Fruit fly (Drosophila melanogaster) whole organism, prepupa: ENCODE measurements around the gene Set8.

Experiments
- Blimp-1 ChIP-seq: fragments of 200-800 bp; sonication (Bioruptor generic); optimal IDR thresholded peaks from 3 replicates; lab custom pipeline; 2017; ENCODE audit warnings: missing biosample characterization, missing genetic modification characterization, mild to moderate bottlenecking, moderate library complexity, missing genetic modification reagents
- CG10631 ChIP-seq: fragments of 200-800 bp; sonication (Bioruptor generic); optimal IDR thresholded peaks from 2 replicates; lab custom pipeline; 2016; ENCODE audit warnings: missing biosample characterization, missing genetic modification characterization
- CG10669 ChIP-seq: fragments of 200-800 bp; sonication (Bioruptor generic); optimal IDR thresholded peaks from 3 replicates; lab custom pipeline; 2018; ENCODE audit warnings: missing biosample characterization, mild to moderate bottlenecking, missing genetic modification characterization, moderate library complexity
- CG11294 ChIP-seq: fragments of 200-800 bp; sonication (Bioruptor generic); IDR thresholded peaks from 2 replicates; pipeline ENCODE4 v1.3.6; 2022; ENCODE audit warnings: missing biosample characterization, missing genetic modification characterization
- CG15336 ChIP-seq: fragments of 200-800 bp; sonication (Bioruptor generic); IDR thresholded peaks from 2 replicates; pipeline ENCODE4 v1.3.6; 2022; ENCODE audit warnings: missing biosample characterization, missing genetic modification characterization
- CG16779 ChIP-seq: fragments of 200-800 bp; sonication (Bioruptor generic); optimal IDR thresholded peaks from 3 replicates; lab custom pipeline; 2017; ENCODE audit warnings: missing biosample characterization, mild to moderate bottlenecking, missing genetic modification characterization
- CG31627 ChIP-seq: fragments of 200-800 bp; sonication (Bioruptor generic); optimal IDR thresholded peaks from 3 replicates; lab custom pipeline; 2016; ENCODE audit warnings: missing biosample characterization, missing genetic modification characterization
- CG32006 ChIP-seq: fragments of 200-800 bp; sonication (Bioruptor generic); optimal IDR thresholded peaks from 3 replicates; lab custom pipeline; 2017; ENCODE audit warnings: missing biosample characterization, mild to moderate bottlenecking, missing genetic modification characterization
- CG34406 ChIP-seq: fragments of 200-800 bp; sonication (Bioruptor generic); optimal IDR thresholded peaks from 3 replicates; lab custom pipeline; 2016; ENCODE audit warnings: missing biosample characterization, missing genetic modification characterization
- CG6163 ChIP-seq: fragments of 200-800 bp; sonication (Bioruptor generic); IDR thresholded peaks from 3 replicates; pipeline ENCODE4 v1.3.6; 2022; ENCODE audit warnings: missing biosample characterization, missing genetic modification characterization
- CG6792 ChIP-seq: fragments of 200-800 bp; sonication (Bioruptor generic); optimal IDR thresholded peaks from 3 replicates; lab custom pipeline; 2016; ENCODE audit warnings: missing biosample characterization, missing genetic modification characterization
- CG6808 ChIP-seq: fragments of 200-800 bp; sonication (Bioruptor generic); optimal IDR thresholded peaks from 3 replicates; lab custom pipeline; 2017; ENCODE audit warnings: missing biosample characterization, missing genetic modification characterization, mild to moderate bottlenecking, moderate library complexity, missing genetic modification reagents
- CG6854 ChIP-seq: fragments of 200-800 bp; sonication (Bioruptor generic); optimal IDR thresholded peaks from 2 replicates; lab custom pipeline; 2017; ENCODE audit warnings: missing biosample characterization, mild to moderate bottlenecking, missing genetic modification characterization
- CG7368 ChIP-seq: fragments of 200-800 bp; sonication (Bioruptor generic); optimal IDR thresholded peaks from 3 replicates; lab custom pipeline; 2016; ENCODE audit warnings: missing biosample characterization, missing genetic modification characterization
- CG8119 ChIP-seq: fragments of 200-800 bp; sonication (Bioruptor generic); IDR thresholded peaks from 3 replicates; pipeline ENCODE4 v1.3.6; 2022; ENCODE audit warnings: missing biosample characterization, missing genetic modification characterization
- CG9139 ChIP-seq: fragments of 200-800 bp; sonication (Bioruptor generic); optimal IDR thresholded peaks from 3 replicates; lab custom pipeline; 2017; ENCODE audit warnings: missing biosample characterization, mild to moderate bottlenecking, missing genetic modification characterization
- Eip78C ChIP-seq: fragments of 200-800 bp; sonication (Bioruptor generic); peaks from one replicate; lab custom pipeline; 2016; ENCODE audit warnings: missing biosample characterization, missing genetic modification characterization
- Eip93F ChIP-seq: fragments of 200-800 bp; sonication (Bioruptor generic); optimal IDR thresholded peaks from 2 replicates; lab custom pipeline; 2016; ENCODE audit warnings: missing biosample characterization, mild to moderate bottlenecking, missing genetic modification characterization
- Gug ChIP-seq: fragments of 200-800 bp; sonication (Bioruptor generic); IDR thresholded peaks from 2 replicates; pipeline ENCODE4 v1.3.6; 2022; ENCODE audit warnings: missing biosample characterization, missing genetic modification characterization
- Hr38 ChIP-seq: sonication (Bioruptor generic); optimal IDR thresholded peaks from 2 replicates; lab custom pipeline; 2016; ENCODE audit warnings: missing biosample characterization, missing genetic modification characterization
- Hr39 ChIP-seq: fragments of 200-800 bp; sonication (Bioruptor generic); optimal IDR thresholded peaks from 2 replicates; lab custom pipeline; 2016; ENCODE audit warnings: missing biosample characterization, missing genetic modification characterization
- Hr4 ChIP-seq: fragments of 200-800 bp; sonication (Bioruptor generic); optimal IDR thresholded peaks from 3 replicates; lab custom pipeline; 2016; ENCODE audit warnings: missing biosample characterization, missing genetic modification characterization
- Met ChIP-seq: fragments of 200-800 bp; sonication (Bioruptor generic); optimal IDR thresholded peaks from 3 replicates; lab custom pipeline; 2016; ENCODE audit warnings: missing biosample characterization, missing genetic modification characterization
- Smox ChIP-seq: fragments of 200-800 bp; sonication (Bioruptor generic); optimal IDR thresholded peaks from 3 replicates; lab custom pipeline; 2016; ENCODE audit warnings: missing biosample characterization, missing genetic modification characterization
- Sox102F ChIP-seq: fragments of 200-800 bp; sonication (Bioruptor generic); optimal IDR thresholded peaks from 2 replicates; lab custom pipeline; 2016; ENCODE audit warnings: missing biosample characterization, mild to moderate bottlenecking, missing genetic modification characterization
- Sox14 ChIP-seq: fragments of 200-800 bp; sonication (Bioruptor generic); optimal IDR thresholded peaks from 3 replicates; lab custom pipeline; 2016; ENCODE audit warnings: missing biosample characterization, missing genetic modification characterization
- Sox15 ChIP-seq: fragments of 200-800 bp; sonication (Bioruptor generic); optimal IDR thresholded peaks from 3 replicates; lab custom pipeline; 2016; ENCODE audit warnings: missing biosample characterization, missing genetic modification characterization
- cyc ChIP-seq: fragments of 200-800 bp; sonication (Bioruptor generic); optimal IDR thresholded peaks from 3 replicates; lab custom pipeline; 2016; ENCODE audit warnings: missing biosample characterization, missing genetic modification characterization
- eg ChIP-seq: fragments of 200-800 bp; sonication (Bioruptor generic); IDR thresholded peaks from 3 replicates; pipeline ENCODE4 v1.3.6; 2022; ENCODE audit warnings: missing biosample characterization, missing genetic modification characterization
- fkh ChIP-seq: fragments of 200-800 bp; sonication (Bioruptor generic); optimal IDR thresholded peaks from 3 replicates; lab custom pipeline; 2017; ENCODE audit warnings: missing biosample characterization, mild to moderate bottlenecking, missing genetic modification characterization, moderate library complexity
- lz ChIP-seq: fragments of 200-800 bp; sonication (Bioruptor generic); optimal IDR thresholded peaks from 3 replicates; lab custom pipeline; 2016; ENCODE audit warnings: missing biosample characterization, missing genetic modification characterization
- salr ChIP-seq, 2 experiments: fragments of 200-800 bp; sonication (Bioruptor generic); optimal IDR thresholded peaks; 3 replicates each; lab custom pipeline; 2016 to 2018; ENCODE audit warnings: missing biosample characterization in 2 of 2, missing genetic modification characterization in 2 of 2, mild to moderate bottlenecking in 1 of 2
- spab ChIP-seq: fragments of 200-800 bp; sonication (Bioruptor generic); optimal IDR thresholded peaks from 2 replicates; lab custom pipeline; 2017; ENCODE audit warnings: missing biosample characterization, mild to moderate bottlenecking, missing genetic modification characterization, missing genetic modification reagents
- ss ChIP-seq, 2 experiments: fragments of 200-800 bp; sonication (Bioruptor generic); optimal IDR thresholded peaks; 2 replicates in 1 of 2; 3 replicates in 1 of 2; lab custom pipeline; 2017 to 2018; ENCODE audit warnings: mild to moderate bottlenecking in 2 of 2, missing biosample characterization in 2 of 2, missing genetic modification characterization in 2 of 2, moderate library complexity in 1 of 2
- svp ChIP-seq: fragments of 200-800 bp; sonication (Bioruptor generic); peaks from one replicate; lab custom pipeline; 2016; ENCODE audit warnings: missing biosample characterization, missing genetic modification characterization
- vri ChIP-seq: fragments of 200-800 bp; sonication (Bioruptor generic); optimal IDR thresholded peaks from 3 replicates; lab custom pipeline; 2016; ENCODE audit warnings: missing biosample characterization, mild to moderate bottlenecking, missing genetic modification characterization

Set8 gene

dm6 chr3R:14292307-14292711, 23.5 kb upstream of the Set8 start (continued):
- TF ChIP-seq Smox (peak; percentile 43), vri (GFP tag; lab: Kevin White, UChicago) (no peak), spab (GFP tag; lab: Kevin White, UChicago) (peak; percentile 74), CG8119 (GFP tag; lab: Robert Waterston, UW) (peak; percentile 50; the same call in 1 of the 3 replicates), Sox102F (GFP tag; lab: Kevin White, UChicago) (peak; percentile 12), Blimp-1 (GFP tag; lab: Kevin White, UChicago) (no peak), CG11294 (no peak), Gug (GFP tag; lab: Robert Waterston, UW) (peak; percentile 22; the same call in 1 of the 2 replicates), Met (peak; percentile 58), CG15336 (GFP tag; lab: Robert Waterston, UW) (peak; percentile 41), CG16779 (no peak), ss (GFP tag; optimal IDR thresholded peaks at IDR 0.05; lab: Kevin White, UChicago) (no peak), CG10631 (peak; percentile 57), CG6163 (no peak), CG31627 (GFP tag; lab: Kevin White, UChicago) (peak; percentile 31), CG6854 (no peak), CG34406 (GFP tag; lab: Kevin White, UChicago) (peak; percentile 50), Hr39 (GFP tag; lab: Kevin White, UChicago) (peak; percentile 45), CG6808 (GFP tag; lab: Kevin White, UChicago) (peak; percentile 61), CG7368 (GFP tag; lab: Kevin White, UChicago) (no peak), CG10669 (GFP tag; lab: Kevin White, UChicago) (peak; percentile 49), Eip78C (GFP tag; lab: Kevin White, UChicago) (peak; percentile 91), Hr4 (GFP tag; lab: Kevin White, UChicago) (peak; percentile 66), CG6792 (GFP tag; lab: Kevin White, UChicago) (peak; percentile 34)

- TF ChIP-seq salr (GFP tag; optimal IDR thresholded peaks at IDR 0.05; lab: Kevin White, UChicago) (no peak), svp (GFP tag; lab: Kevin White, UChicago) (peak; percentile 52), Eip93F (GFP tag; lab: Kevin White, UChicago) (peak; percentile 82), vri (GFP tag; lab: Kevin White, UChicago) (peak; percentile 62), CG9139 (GFP tag; lab: Kevin White, UChicago) (no peak), Sox14 (GFP tag; lab: Kevin White, UChicago) (peak; percentile 14), Sox15 (GFP tag; lab: Kevin White, UChicago) (no peak)
Measured at dm6 chr3R:14294397-14295018, 21.3 kb upstream of the Set8 start.

dm6 chr3R:14296126-14296525, 19.7 kb upstream of the Set8 start:
- TF ChIP-seq Sox15 (GFP tag; lab: Kevin White, UChicago) (no peak), CG6792 (GFP tag; lab: Kevin White, UChicago) (no peak), Gug (GFP tag; lab: Robert Waterston, UW) (no peak), CG32006 (GFP tag; lab: Kevin White, UChicago) (no peak), eg (GFP tag; lab: Robert Waterston, UW) (no peak), fkh (no peak), CG6854 (no peak), lz (GFP tag; lab: Kevin White, UChicago) (no peak), Met (no peak), Eip78C (GFP tag; lab: Kevin White, UChicago) (no peak), Hr38 (GFP tag; lab: Kevin White, UChicago) (no peak), CG31627 (GFP tag; lab: Kevin White, UChicago) (no peak), CG7368 (GFP tag; lab: Kevin White, UChicago) (no peak)

- no peak for TF ChIP-seq cyc (GFP tag; lab: Kevin White, UChicago)
- no peak for TF ChIP-seq eg (GFP tag; lab: Robert Waterston, UW)
- TF ChIP-seq svp (GFP tag; lab: Kevin White, UChicago), result no peak
- TF ChIP-seq CG34406 (GFP tag; lab: Kevin White, UChicago), result no peak
Measured at dm6 chr3R:14296700-14297099, 19.1 kb upstream of the Set8 start.
